Fruit fly (Drosophila melanogaster) Kc167 (cell line): ENCODE data around the gene RpL3.

Source experiments
- Myc ChIP-seq: fragments of >200 bp; optimal IDR thresholded peaks from 2 replicates; lab custom pipeline; 2017; ENCODE audit warnings: missing external identifiers
- Sin3A ChIP-seq: fragments of >200 bp; optimal IDR thresholded peaks from 2 replicates; lab custom pipeline; 2018; ENCODE audit warnings: missing external identifiers
- h ChIP-seq: fragments of >200 bp; optimal IDR thresholded peaks from 3 replicates; lab custom pipeline; 2018; ENCODE audit warnings: missing external identifiers
- psq ChIP-seq: fragments of >200 bp; optimal IDR thresholded peaks from 2 replicates; lab custom pipeline; 2017; ENCODE audit warnings: missing external identifiers
- ttk ChIP-seq: sonication (Bioruptor generic); optimal IDR thresholded peaks from 2 replicates; lab custom pipeline; 2017; ENCODE audit warnings: missing external identifiers

dm6 chr3R:11178300-11178699, 43.4 kb upstream of the RpL3 start:
- TF ChIP-seq Myc (lab: Kevin White, UChicago), result no peak
- TF ChIP-seq h (lab: Kevin White, UChicago), result no peak
- no peak for TF ChIP-seq ttk (lab: Kevin White, UChicago)
- TF ChIP-seq Sin3A, result no peak
- no peak for TF ChIP-seq psq (lab: Kevin White, UChicago)
